Fruit fly (Drosophila melanogaster) whole organism, embryonic: Measurements from ENCODE around the gene Ipo9.

Experiments
- Aef1 ChIP-seq: fragments of 200-800 bp; sonication (Bioruptor generic); IDR thresholded peaks from 3 replicates; pipeline ENCODE4 v1.3.6; 2022; ENCODE audit warnings: missing biosample characterization, missing genetic modification characterization
- Blimp-1 ChIP-seq: fragments of 200-800 bp; sonication (Bioruptor generic); optimal IDR thresholded peaks from 3 replicates; lab custom pipeline; 2018; ENCODE audit warnings: missing biosample characterization, missing genetic modification characterization, mild to moderate bottlenecking, moderate library complexity, missing genetic modification reagents
- CG10654 ChIP-seq: fragments of 200-800 bp; sonication (Bioruptor generic); optimal IDR thresholded peaks from 2 replicates; lab custom pipeline; 2016; ENCODE audit warnings: missing biosample characterization, missing genetic modification characterization
- CG11085 ChIP-seq: fragments of 200-800 bp; sonication (Bioruptor generic); IDR thresholded peaks from 2 replicates; pipeline ENCODE4 v1.3.6; 2022; ENCODE audit warnings: missing biosample characterization, missing genetic modification characterization
- CG11093 ChIP-seq: fragments of 200-800 bp; sonication (Bioruptor generic); IDR thresholded peaks from 3 replicates; pipeline ENCODE4 v1.3.6; 2022; ENCODE audit warnings: missing biosample characterization, missing genetic modification characterization
- CG11247 ChIP-seq: fragments of 200-800 bp; sonication (Bioruptor generic); IDR thresholded peaks from 2 replicates; pipeline ENCODE4 v1.3.6; 2022; ENCODE audit warnings: missing biosample characterization, missing genetic modification characterization
- CG11504 ChIP-seq: fragments of 200-800 bp; sonication (Bioruptor generic); optimal IDR thresholded peaks from 3 replicates; lab custom pipeline; 2019; ENCODE audit warnings: missing biosample characterization, mild to moderate bottlenecking, missing genetic modification characterization, moderate library complexity
- CG11695 ChIP-seq: fragments of 200-800 bp; sonication (Bioruptor generic); IDR thresholded peaks from 3 replicates; pipeline ENCODE4 v1.3.6; 2022; ENCODE audit warnings: missing biosample characterization, missing genetic modification characterization
- CG12104 ChIP-seq: fragments of 200-800 bp; sonication (Bioruptor generic); optimal IDR thresholded peaks from 3 replicates; lab custom pipeline; 2016; ENCODE audit warnings: missing biosample characterization, missing genetic modification characterization
- CG12299 ChIP-seq: fragments of 200-800 bp; sonication (Bioruptor generic); optimal IDR thresholded peaks from 2 replicates; lab custom pipeline; 2018; ENCODE audit warnings: missing biosample characterization, mild to moderate bottlenecking, missing genetic modification characterization
- CG1233 ChIP-seq: fragments of 200-800 bp; sonication (Bioruptor generic); optimal IDR thresholded peaks from 4 replicates; lab custom pipeline; 2018; ENCODE audit warnings: missing biosample characterization, mild to moderate bottlenecking, missing genetic modification characterization
- CG14050 ChIP-seq: fragments of 200-800 bp; sonication (Bioruptor generic); IDR thresholded peaks from 3 replicates; pipeline ENCODE4 v1.3.6; 2022; ENCODE audit warnings: missing biosample characterization, missing genetic modification characterization
- CG15601 ChIP-seq: fragments of 200-800 bp; sonication (Bioruptor generic); optimal IDR thresholded peaks from 3 replicates; lab custom pipeline; 2019; ENCODE audit warnings: missing biosample characterization, mild to moderate bottlenecking, missing genetic modification characterization, moderate library complexity
- CG16815 ChIP-seq: fragments of 200-800 bp; sonication (Bioruptor generic); optimal IDR thresholded peaks from 3 replicates; lab custom pipeline; 2017; ENCODE audit warnings: missing biosample characterization, mild to moderate bottlenecking, missing genetic modification characterization
- CG2120 ChIP-seq: fragments of 200-800 bp; sonication (Bioruptor generic); optimal IDR thresholded peaks from 3 replicates; lab custom pipeline; 2016; ENCODE audit warnings: missing biosample characterization, missing genetic modification characterization
- CG2202 ChIP-seq: fragments of 200-800 bp; sonication (Bioruptor generic); optimal IDR thresholded peaks from 2 replicates; lab custom pipeline; 2018; ENCODE audit warnings: missing biosample characterization, mild to moderate bottlenecking, missing genetic modification characterization
- CG3995 ChIP-seq: fragments of 200-800 bp; sonication (Bioruptor generic); optimal IDR thresholded peaks from 3 replicates; lab custom pipeline; 2016; ENCODE audit warnings: missing biosample characterization, missing genetic modification characterization
- CG5953 ChIP-seq: fragments of 200-800 bp; sonication (Bioruptor generic); IDR thresholded peaks from 2 replicates; pipeline ENCODE4 v1.3.6; 2022; ENCODE audit warnings: missing biosample characterization, missing genetic modification characterization
- CG6272 ChIP-seq: fragments of 200-800 bp; sonication (Bioruptor generic); IDR thresholded peaks from 2 replicates; pipeline ENCODE4 v1.3.6; 2022; ENCODE audit warnings: missing biosample characterization, missing genetic modification characterization
- CG6689 ChIP-seq: fragments of 200-800 bp; sonication (Bioruptor generic); IDR thresholded peaks from 2 replicates; pipeline ENCODE4 v1.3.6; 2022; ENCODE audit warnings: missing biosample characterization, missing genetic modification characterization
- CG7271 ChIP-seq: fragments of 200-800 bp; sonication (Bioruptor generic); optimal IDR thresholded peaks from 2 replicates; lab custom pipeline; 2018; ENCODE audit warnings: missing biosample characterization, mild to moderate bottlenecking, missing genetic modification characterization, moderate library complexity
- CG9437 ChIP-seq: fragments of 200-800 bp; sonication (Bioruptor generic); optimal IDR thresholded peaks from 2 replicates; lab custom pipeline; 2018; ENCODE audit warnings: missing biosample characterization, mild to moderate bottlenecking, missing genetic modification characterization
- CG9876 ChIP-seq: fragments of 200-800 bp; sonication (Bioruptor generic); optimal IDR thresholded peaks from 2 replicates; lab custom pipeline; 2016; ENCODE audit warnings: missing biosample characterization, missing genetic modification characterization
- Chrac-16 ChIP-seq: fragments of 200-800 bp; sonication (Bioruptor generic); optimal IDR thresholded peaks from 3 replicates; lab custom pipeline; 2016; ENCODE audit warnings: missing biosample characterization, missing genetic modification characterization
- CoRest ChIP-seq: fragments of 200-800 bp; sonication (Bioruptor generic); optimal IDR thresholded peaks from 3 replicates; lab custom pipeline; 2018; ENCODE audit warnings: missing biosample characterization, mild to moderate bottlenecking, missing genetic modification characterization, moderate library complexity
- Dll ChIP-seq: fragments of 200-800 bp; sonication (Bioruptor generic); IDR thresholded peaks from 4 replicates; pipeline ENCODE4 v1.3.6; 2022; ENCODE audit warnings: missing biosample characterization, missing genetic modification characterization; ENCODE audit not compliant: partially characterized antibody
- HLH3B ChIP-seq: fragments of 200-800 bp; sonication (Bioruptor generic); IDR thresholded peaks from 2 replicates; pipeline ENCODE4 v1.3.6; 2022; ENCODE audit warnings: missing biosample characterization, missing genetic modification characterization
- HLHmδ ChIP-seq: fragments of 200-800 bp; sonication (Bioruptor generic); optimal IDR thresholded peaks from 2 replicates; lab custom pipeline; 2018; ENCODE audit warnings: missing biosample characterization, mild to moderate bottlenecking, missing genetic modification characterization, moderate library complexity
- Hey ChIP-seq: fragments of 200-800 bp; sonication (Bioruptor generic); optimal IDR thresholded peaks from 3 replicates; lab custom pipeline; 2018; ENCODE audit warnings: missing biosample characterization, mild to moderate bottlenecking, missing genetic modification characterization
- HmgD ChIP-seq: fragments of 200-800 bp; sonication (Bioruptor generic); optimal IDR thresholded peaks from 3 replicates; lab custom pipeline; 2016; ENCODE audit warnings: missing biosample characterization, missing genetic modification characterization
- Hr3 ChIP-seq: fragments of 200-800 bp; sonication (Bioruptor generic); optimal IDR thresholded peaks from 3 replicates; lab custom pipeline; 2016; ENCODE audit warnings: missing biosample characterization, missing genetic modification characterization
- Meics ChIP-seq: fragments of 200-800 bp; sonication (Bioruptor generic); optimal IDR thresholded peaks from 2 replicates; lab custom pipeline; 2017; ENCODE audit warnings: missing biosample characterization, mild to moderate bottlenecking, missing genetic modification characterization
- NC2β ChIP-seq: fragments of 200-800 bp; sonication (Bioruptor generic); optimal IDR thresholded peaks from 2 replicates; lab custom pipeline; 2016; ENCODE audit warnings: missing biosample characterization, missing genetic modification characterization
- Taf1 ChIP-seq: fragments of 200-800 bp; sonication (Bioruptor generic); IDR thresholded peaks from 2 replicates; pipeline ENCODE4 v1.3.6; 2022; ENCODE audit warnings: missing biosample characterization, missing genetic modification characterization
- ac ChIP-seq: fragments of 200-800 bp; sonication (Bioruptor generic); optimal IDR thresholded peaks from 3 replicates; lab custom pipeline; 2017; ENCODE audit warnings: missing biosample characterization, mild to moderate bottlenecking, missing genetic modification characterization
- az2 ChIP-seq: fragments of 200-800 bp; sonication (Bioruptor generic); optimal IDR thresholded peaks from 3 replicates; lab custom pipeline; 2016; ENCODE audit warnings: missing biosample characterization, missing genetic modification characterization
- bcd ChIP-seq: fragments of 200-800 bp; sonication (Bioruptor generic); optimal IDR thresholded peaks from 2 replicates; lab custom pipeline; 2017; ENCODE audit warnings: missing biosample characterization, mild to moderate bottlenecking, missing genetic modification characterization
- da ChIP-seq: fragments of 200-800 bp; sonication (Bioruptor generic); optimal IDR thresholded peaks from 2 replicates; lab custom pipeline; 2016; ENCODE audit warnings: missing biosample characterization, missing genetic modification characterization
- dmrt11E ChIP-seq: fragments of 200-800 bp; sonication (Bioruptor generic); optimal IDR thresholded peaks from 3 replicates; lab custom pipeline; 2018; ENCODE audit warnings: missing biosample characterization, mild to moderate bottlenecking, missing genetic modification characterization, moderate library complexity
- ewg ChIP-seq: fragments of 200-800 bp; sonication (Bioruptor generic); optimal IDR thresholded peaks from 3 replicates; lab custom pipeline; 2017; ENCODE audit warnings: mild to moderate bottlenecking, missing biosample characterization, missing genetic modification reagents, missing genetic modification characterization
- gcm ChIP-seq: fragments of 200-800 bp; sonication (Bioruptor generic); optimal IDR thresholded peaks from 2 replicates; lab custom pipeline; 2019; ENCODE audit warnings: missing biosample characterization, mild to moderate bottlenecking, missing genetic modification characterization, moderate library complexity
- insv ChIP-seq, 2 experiments: fragments of 200-800 bp; sonication (Bioruptor generic); optimal IDR thresholded peaks; 3 replicates each; lab custom pipeline; 2016 to 2018; ENCODE audit warnings: missing biosample characterization in 2 of 2, missing genetic modification characterization in 2 of 2
- jing ChIP-seq: fragments of 200-800 bp; sonication (Bioruptor generic); optimal IDR thresholded peaks from 2 replicates; lab custom pipeline; 2018; ENCODE audit warnings: missing biosample characterization, mild to moderate bottlenecking, missing genetic modification characterization
- kah ChIP-seq: fragments of 200-800 bp; sonication (Bioruptor generic); optimal IDR thresholded peaks from 2 replicates; lab custom pipeline; 2018; ENCODE audit warnings: missing biosample characterization, mild to moderate bottlenecking, missing genetic modification characterization
- ranshi ChIP-seq: fragments of 200-800 bp; sonication (Bioruptor generic); IDR thresholded peaks from 2 replicates; pipeline ENCODE4 v1.3.6; 2022; ENCODE audit warnings: missing biosample characterization, missing genetic modification characterization
- sd ChIP-seq: fragments of 200-800 bp; sonication (Bioruptor generic); optimal IDR thresholded peaks from 3 replicates; lab custom pipeline; 2018; ENCODE audit warnings: missing biosample characterization, mild to moderate bottlenecking, missing genetic modification characterization, moderate library complexity
- stc ChIP-seq: fragments of 200-800 bp; sonication (Bioruptor generic); IDR thresholded peaks from 2 replicates; pipeline ENCODE4 v1.3.6; 2022; ENCODE audit warnings: missing biosample characterization, missing genetic modification characterization
- stwl ChIP-seq: fragments of 200-800 bp; sonication (Bioruptor generic); optimal IDR thresholded peaks from 3 replicates; lab custom pipeline; 2018; ENCODE audit warnings: missing biosample characterization, mild to moderate bottlenecking, missing genetic modification characterization, moderate library complexity
- tin ChIP-seq: fragments of 200-800 bp; sonication (Bioruptor generic); optimal IDR thresholded peaks from 3 replicates; lab custom pipeline; 2016; ENCODE audit warnings: missing biosample characterization, missing genetic modification characterization
- tna ChIP-seq: fragments of 200-800 bp; sonication (Bioruptor generic); IDR thresholded peaks from 2 replicates; pipeline ENCODE4 v1.3.6; 2022; ENCODE audit warnings: missing biosample characterization, missing genetic modification characterization; ENCODE audit not compliant: partially characterized antibody
- usp ChIP-seq: fragments of >200 bp; optimal IDR thresholded peaks from 2 replicates; lab custom pipeline; 2017; ENCODE audit warnings: missing biosample characterization, missing genetic modification characterization

Gene Ipo9

dm6 chr3R:11392805-11393204 lies 19.5 kb upstream of the Ipo9 start (continued):
- TF ChIP-seq HmgD (GFP tag; lab: Kevin White, UChicago) (peak; percentile 59), HLHmδ (GFP tag; lab: Kevin White, UChicago) (peak; percentile 98), az2 (peak; percentile 32), sd (tag; lab: Kevin White, UChicago) (no peak), HLH3B (GFP tag; lab: Robert Waterston, UW) (peak; percentile 70; the same call in 1 of the 2 replicates), CG10654 (GFP tag; lab: Kevin White, UChicago) (peak; percentile 59), Blimp-1 (GFP tag; lab: Kevin White, UChicago) (no peak), CG6689 (GFP tag; lab: Robert Waterston, UW) (peak; percentile 45; the same call in 1 of the 2 replicates), CG12299 (tag; lab: Kevin White, UChicago) (peak; percentile 20), CG11085 (GFP tag; lab: Robert Waterston, UW) (0 out of 2 replicates have a peak, but pooled peaks have one; percentile 47), usp (GFP tag; lab: Kevin White, UChicago) (no peak), CG11504 (tag; lab: Kevin White, UChicago) (no peak), Dll (GFP tag; lab: Robert Waterston, UW) (no peak), ewg (GFP tag; lab: Kevin White, UChicago) (peak; percentile 69), Meics (peak; percentile 60), Aef1 (GFP tag; lab: Robert Waterston, UW) (0 out of 3 replicates have a peak, but pooled peaks have one; percentile 33), ac (peak; percentile 94), tna (GFP tag; lab: Robert Waterston, UW) (no peak), CG15601 (tag; lab: Kevin White, UChicago) (peak; percentile 59), jing (GFP tag; lab: Kevin White, UChicago) (peak; percentile 42), CG9876 (GFP tag; lab: Kevin White, UChicago) (peak; percentile 69), kah (GFP tag; lab: Kevin White, UChicago) (peak; percentile 49), CG7271 (tag; lab: Kevin White, UChicago) (peak; percentile 98), gcm (GFP tag; lab: Kevin White, UChicago) (no peak), CoRest (peak; percentile 63), CG2202 (peak; percentile 76), stwl (peak; percentile 93), Hey (peak; percentile 30), CG12104 (peak; percentile 57), Chrac-16 (GFP tag; lab: Kevin White, UChicago) (peak; percentile 41), CG14050 (no peak), CG3995 (GFP tag; lab: Kevin White, UChicago) (no peak), tin (peak; percentile 57), CG9437 (peak; percentile 57), bcd (GFP tag; lab: Kevin White, UChicago) (peak; percentile 80), CG11093 (no peak), NC2β (GFP tag; lab: Kevin White, UChicago) (no peak), CG1233 (GFP tag; lab: Kevin White, UChicago) (peak; percentile 88), insv (GFP tag; optimal IDR thresholded peaks at IDR 0.05; lab: Kevin White, UChicago) (peak in 1 of 2 experiments; percentile 57), CG11247 (GFP tag; lab: Robert Waterston, UW) (no peak), da (GFP tag; lab: Kevin White, UChicago) (peak; percentile 11), CG5953 (GFP tag; lab: Robert Waterston, UW) (peak; percentile 40; the same call in 1 of the 2 replicates), CG6272 (peak; percentile 41; the same call in 1 of the 2 replicates), CG2120 (GFP tag; lab: Kevin White, UChicago) (no peak), stc (no peak), ranshi (0 out of 2 replicates have a peak, but pooled peaks have one; percentile 61), Hr3 (GFP tag; lab: Kevin White, UChicago) (peak; percentile 25), dmrt11E (tag; lab: Kevin White, UChicago) (peak; percentile 83), CG16815 (GFP tag; lab: Kevin White, UChicago) (peak; percentile 76), CG11695 (no peak), Taf1 (GFP tag; lab: Robert Waterston, UW) (no peak)
